Worm (Caenorhabditis elegans) whole organism, L4 larva: ENCODE data around the gene T15B7.15.

Source experiments
- F10B5.3 ChIP-seq: sonication (generic microtip); optimal IDR thresholded peaks from 2 replicates; lab custom pipeline; 2016; ENCODE audit warnings: mild to moderate bottlenecking, missing genetic modification characterization, missing compliant biosample characterization
- F49E8.2 ChIP-seq: sonication (generic microtip); optimal IDR thresholded peaks from 2 replicates; lab custom pipeline; 2016; ENCODE audit warnings: missing compliant biosample characterization, mild to moderate bottlenecking, missing genetic modification characterization, borderline replicate concordance
- R02D3.7 ChIP-seq: fragments of 150-350 bp; sonication (generic microtip); optimal IDR thresholded peaks from 3 replicates; lab custom pipeline; 2014; ENCODE audit warnings: missing biosample characterization, missing genetic modification characterization
- T20F7.1 ChIP-seq: fragments of 200-800 bp; sonication (Bioruptor generic); optimal IDR thresholded peaks from 2 replicates; lab custom pipeline; 2018; ENCODE audit warnings: mild to moderate bottlenecking, missing genetic modification characterization, missing compliant biosample characterization
- Y75B8A.6 ChIP-seq: fragments of 200-800 bp; sonication (Bioruptor generic); IDR thresholded peaks from 2 replicates; pipeline ENCODE4 v1.3.6; 2022; ENCODE audit warnings: missing genetic modification reagents, missing genetic modification characterization, missing compliant biosample characterization
- ZK337.2 ChIP-seq: fragments of 200-800 bp; sonication (Bioruptor generic); IDR thresholded peaks from 2 replicates; pipeline ENCODE4 v1.3.6; 2022; ENCODE audit warnings: missing genetic modification reagents, missing genetic modification characterization, missing compliant biosample characterization
- ceh-82 ChIP-seq: sonication (generic microtip); optimal IDR thresholded peaks from 2 replicates; lab custom pipeline; 2017; ENCODE audit warnings: missing biosample characterization, missing genetic modification characterization
- daf-16 ChIP-seq, 3 experiments: sonication (generic microtip); optimal IDR thresholded peaks; 2 replicates each; lab custom pipeline; 2016 to 2017; ENCODE audit warnings: missing genetic modification characterization in 3 of 3, missing genetic modification reagents in 3 of 3, mild to moderate bottlenecking in 2 of 3, missing compliant biosample characterization in 2 of 3, missing biosample characterization in 1 of 3, moderate library complexity in 1 of 3
- dmd-8 ChIP-seq: fragments of 200-800 bp; sonication (Bioruptor generic); IDR thresholded peaks from 2 replicates; pipeline ENCODE4 v1.3.6; 2022; ENCODE audit warnings: missing genetic modification characterization, missing compliant biosample characterization
- duxl-1 ChIP-seq: sonication (generic microtip); optimal IDR thresholded peaks from 2 replicates; lab custom pipeline; 2016; ENCODE audit warnings: mild to moderate bottlenecking, missing genetic modification characterization, moderate library complexity, missing compliant biosample characterization; ENCODE audit not compliant: poor library complexity
- egl-27 ChIP-seq: sonication (generic microtip); optimal IDR thresholded peaks from 3 replicates; lab custom pipeline; 2017; ENCODE audit warnings: missing biosample characterization, missing genetic modification reagents, missing genetic modification characterization
- fos-1 ChIP-seq: fragments of 150-350 bp; optimal IDR thresholded peaks from 2 replicates; lab custom pipeline; 2014; ENCODE audit warnings: missing biosample characterization, missing genetic modification characterization
- hif-1 ChIP-seq, 2 experiments: sonication (generic microtip); optimal IDR thresholded peaks; 2 replicates each; lab custom pipeline; 2016 to 2017; ENCODE audit warnings: missing compliant biosample characterization in 2 of 2, missing genetic modification characterization in 2 of 2, missing genetic modification reagents in 2 of 2, missing genotype in 2 of 2, mild to moderate bottlenecking in 1 of 2
- hlh-11 ChIP-seq: fragments of 200-800 bp; sonication (Bioruptor generic); optimal IDR thresholded peaks from 2 replicates; lab custom pipeline; 2018; ENCODE audit warnings: mild to moderate bottlenecking, missing genetic modification characterization, missing compliant biosample characterization
- hmg-1.1 ChIP-seq: fragments of 200-800 bp; sonication (Bioruptor generic); IDR thresholded peaks from 2 replicates; pipeline ENCODE4 v1.3.6; 2022; ENCODE audit warnings: missing genetic modification reagents, missing genetic modification characterization, missing compliant biosample characterization
- lin-1 ChIP-seq: fragments of 200-800 bp; sonication (Bioruptor generic); IDR thresholded peaks from 2 replicates; pipeline ENCODE4 v1.3.6; 2022; ENCODE audit warnings: missing genetic modification reagents, missing genetic modification characterization, missing compliant biosample characterization
- lin-13 ChIP-seq: fragments of 150-350 bp; optimal IDR thresholded peaks from 2 replicates; lab custom pipeline; 2014; ENCODE audit warnings: missing biosample characterization, missing genetic modification reagents, missing genetic modification characterization
- lin-29 ChIP-seq: fragments of 200-800 bp; sonication (Bioruptor generic); IDR thresholded peaks from 2 replicates; pipeline ENCODE4 v1.3.6; 2022; ENCODE audit warnings: missing genetic modification reagents, missing genetic modification characterization, missing compliant biosample characterization
- lin-38 ChIP-seq: fragments of 200-800 bp; sonication (Bioruptor generic); IDR thresholded peaks from 2 replicates; pipeline ENCODE4 v1.3.6; 2022; ENCODE audit warnings: missing genetic modification reagents, missing genetic modification characterization, missing compliant biosample characterization
- mdl-1 ChIP-seq, 2 experiments: fragments of 150-350 bp in 1 of 2; sonication (generic microtip) in 1 of 2; optimal IDR thresholded peaks; 2 replicates each; lab custom pipeline; 2014 to 2017; ENCODE audit warnings: missing biosample characterization in 2 of 2, missing genetic modification characterization in 2 of 2
- mdt-29 ChIP-seq: fragments of 200-800 bp; sonication (Bioruptor generic); IDR thresholded peaks from 2 replicates; pipeline ENCODE4 v1.3.6; 2022; ENCODE audit warnings: missing genetic modification reagents, missing genetic modification characterization, missing compliant biosample characterization
- mep-1 ChIP-seq: fragments of 150-350 bp; sonication (generic microtip); optimal IDR thresholded peaks from 3 replicates; lab custom pipeline; 2014; ENCODE audit warnings: missing biosample characterization, missing genetic modification characterization
- mxl-2 ChIP-seq: fragments of 200-800 bp; sonication (Bioruptor generic); conservative IDR thresholded peaks from 2 replicates; pipeline ENCODE4 v1.3.6; 2022; ENCODE audit warnings: missing genetic modification reagents, missing genetic modification characterization, missing compliant biosample characterization
- nhr-237 ChIP-seq: sonication (generic microtip); optimal IDR thresholded peaks from 2 replicates; lab custom pipeline; 2017; ENCODE audit warnings: missing biosample characterization, missing genetic modification characterization
- nhr-28 ChIP-seq: fragments of 150-350 bp; optimal IDR thresholded peaks from 2 replicates; lab custom pipeline; 2014; ENCODE audit warnings: missing biosample characterization, missing genetic modification characterization
- nhr-48 ChIP-seq: sonication (generic microtip); optimal IDR thresholded peaks from 2 replicates; lab custom pipeline; 2016; ENCODE audit warnings: mild to moderate bottlenecking, missing genetic modification characterization, missing compliant biosample characterization
- pha-4 ChIP-seq, 2 experiments: fragments of 150-350 bp in 1 of 2; fragments of 200-800 bp in 1 of 2; sonication (Bioruptor generic) in 1 of 2; IDR thresholded peaks in 1 of 2; optimal IDR thresholded peaks in 1 of 2; 2 replicates each; pipeline versions ENCODE4 v1.3.6 to Lab custom; 2014 to 2022; ENCODE audit warnings: missing genetic modification characterization in 2 of 2, missing genetic modification reagents in 2 of 2, missing biosample characterization in 1 of 2, missing compliant biosample characterization in 1 of 2
- pqm-1 ChIP-seq: sonication (generic microtip); optimal IDR thresholded peaks from 2 replicates; lab custom pipeline; 2017; ENCODE audit warnings: missing biosample characterization, missing genetic modification characterization
- spr-3 ChIP-seq: fragments of 200-800 bp; sonication (Bioruptor generic); optimal IDR thresholded peaks from 2 replicates; lab custom pipeline; 2018; ENCODE audit warnings: mild to moderate bottlenecking, missing genetic modification characterization, missing compliant biosample characterization
- unc-62 ChIP-seq, 3 experiments: fragments of 150-350 bp in 1 of 3; sonication (generic microtip); optimal IDR thresholded peaks in 2 of 3; peaks in 1 of 3; 1 replicate in 1 of 3; 2 replicates in 2 of 3; lab custom pipeline; 2014 to 2017; ENCODE audit warnings: missing biosample characterization in 3 of 3, missing genetic modification characterization in 3 of 3, missing genetic modification reagents in 3 of 3, missing genotype in 1 of 3
- vab-7 ChIP-seq: fragments of 200-800 bp; sonication (Bioruptor generic); IDR thresholded peaks from 2 replicates; pipeline ENCODE4 v1.3.6; 2022; ENCODE audit warnings: missing genetic modification reagents, missing genetic modification characterization, missing compliant biosample characterization
- zip-11 ChIP-seq: fragments of 200-800 bp; sonication (Bioruptor generic); IDR thresholded peaks from 2 replicates; pipeline ENCODE4 v1.3.6; 2022; ENCODE audit warnings: missing genetic modification characterization, missing compliant biosample characterization

Gene T15B7.15

ce11 chrV:6810091-6810490 lies 28.4 kb downstream of the T15B7.15 start:
- TF ChIP-seq pha-4 (GFP tag; IDR thresholded peaks at IDR 0.05; lab: Robert Waterston, UW) = no peak
- no peak for TF ChIP-seq pha-4 (tag; optimal IDR thresholded peaks at IDR 0.05; lab: Kevin White, UChicago)
- no peak for TF ChIP-seq F49E8.2 (tag; lab: Kevin White, UChicago)
- TF ChIP-seq pqm-1 (tag; lab: Kevin White, UChicago) = peak; percentile 71
- no peak for TF ChIP-seq daf-16 (GFP tag; optimal IDR thresholded peaks at IDR 0.05; lab: Kevin White, UChicago)
- peak; percentile 64 for TF ChIP-seq daf-16 (tag; optimal IDR thresholded peaks at IDR 0.05; lab: Kevin White, UChicago)
- peak; percentile 73 for TF ChIP-seq nhr-28
- TF ChIP-seq spr-3 (GFP tag; lab: Kevin White, UChicago) = no peak

ce11 chrV:6808962-6809361 lies 29.5 kb downstream of the T15B7.15 start, which contains the start of gene dmsr-16:
dmsr-16 (minus strand) TSS chrV:6809062.
- TF ChIP-seq lin-13 (GFP tag; lab: Kevin White, UChicago) (no peak), mep-1 (tag; lab: Kevin White, UChicago) (no peak), T20F7.1 (GFP tag; lab: Kevin White, UChicago) (no peak), unc-62 (GFP tag; optimal IDR thresholded peaks at IDR 0.05 in 1 of 2; lab: Kevin White, UChicago) (peak in 1 of 2 experiments; percentile 34), unc-62 (tag; optimal IDR thresholded peaks at IDR 0.05; lab: Kevin White, UChicago) (no peak)

ce11 chrV:6806340-6806739 lies 32.1 kb downstream of the T15B7.15 start, which contains the start of gene dmsr-12:
dmsr-12 (minus strand) TSS chrV:6806440.
- TF ChIP-seq lin-29 (GFP tag; lab: Robert Waterston, UW) (no peak), vab-7 (GFP tag; lab: Robert Waterston, UW) (no peak), nhr-48 (tag; lab: Kevin White, UChicago) (no peak), hif-1 (tag; optimal IDR thresholded peaks at IDR 0.05; lab: Kevin White, UChicago) (no peak), egl-27 (tag; lab: Kevin White, UChicago) (no peak), pha-4 (GFP tag; IDR thresholded peaks at IDR 0.05; lab: Robert Waterston, UW) (no peak), pha-4 (tag; optimal IDR thresholded peaks at IDR 0.05; lab: Kevin White, UChicago) (no peak), ceh-82 (tag; lab: Kevin White, UChicago) (no peak), mdt-29 (GFP tag; lab: Robert Waterston, UW) (no peak)

ce11 chrV:6803992-6804391 lies 34.5 kb downstream of the T15B7.15 start, which contains the start of gene dmsr-11:
dmsr-11 (minus strand) TSS chrV:6804092.
- TF ChIP-seq R02D3.7 = no peak
- TF ChIP-seq vab-7 (GFP tag; lab: Robert Waterston, UW) = no peak
- TF ChIP-seq duxl-1 (tag; lab: Kevin White, UChicago) = no peak
- no peak for TF ChIP-seq mxl-2 (GFP tag; lab: Robert Waterston, UW)
- TF ChIP-seq ZK337.2 = no peak
- TF ChIP-seq lin-38 (GFP tag; lab: Robert Waterston, UW) = no peak
- TF ChIP-seq zip-11 (GFP tag; lab: Robert Waterston, UW) = no peak
- TF ChIP-seq fos-1 (tag; lab: Kevin White, UChicago) = no peak
- no peak for TF ChIP-seq F10B5.3 (tag; lab: Kevin White, UChicago)
- TF ChIP-seq mdl-1 (tag; optimal IDR thresholded peaks at IDR 0.05; lab: Kevin White, UChicago) = no peak
- TF ChIP-seq Y75B8A.6 = no peak
- no peak for TF ChIP-seq hmg-1.1 (GFP tag; lab: Robert Waterston, UW)
- no peak for TF ChIP-seq hif-1 (tag; optimal IDR thresholded peaks at IDR 0.05; lab: Kevin White, UChicago)
- no peak for TF ChIP-seq nhr-237 (tag; lab: Kevin White, UChicago)
- no peak for TF ChIP-seq egl-27 (tag; lab: Kevin White, UChicago)
- TF ChIP-seq lin-1 (GFP tag; lab: Robert Waterston, UW) = no peak
- no peak for TF ChIP-seq hlh-11 (tag; lab: Kevin White, UChicago)
- TF ChIP-seq dmd-8 = no peak
- TF ChIP-seq T20F7.1 (GFP tag; lab: Kevin White, UChicago) = no peak
- TF ChIP-seq, all 104 proteins: peak for 0
